Worm (Caenorhabditis elegans) whole organism, L1 larva: Measurements from ENCODE around the gene ntl-2.

Source experiments
- ets-5 ChIP-seq: fragments of 200-800 bp; sonication (Bioruptor generic); IDR thresholded peaks from 2 replicates; pipeline ENCODE4 v1.3.6; 2022; ENCODE audit warnings: missing genetic modification characterization, missing compliant biosample characterization
- lin-39 ChIP-seq: fragments of 150-350 bp; optimal IDR thresholded peaks from 2 replicates; lab custom pipeline; 2014; ENCODE audit warnings: missing biosample characterization, missing genetic modification reagents, missing genetic modification characterization
- nhr-77 ChIP-seq: fragments of 150-350 bp; optimal IDR thresholded peaks from 2 replicates; lab custom pipeline; 2014; ENCODE audit warnings: missing biosample characterization, missing genetic modification characterization
- pax-3 ChIP-seq: fragments of 200-800 bp; sonication (Bioruptor generic); optimal IDR thresholded peaks from 2 replicates; lab custom pipeline; 2018; ENCODE audit warnings: mild to moderate bottlenecking, missing genetic modification characterization, moderate library complexity, missing compliant biosample characterization
- pqm-1 ChIP-seq: sonication (generic microtip); optimal IDR thresholded peaks from 3 replicates; lab custom pipeline; 2017; ENCODE audit warnings: missing biosample characterization, missing genetic modification characterization
- ztf-4 ChIP-seq: fragments of 150-350 bp; optimal IDR thresholded peaks from 2 replicates; lab custom pipeline; 2014; ENCODE audit warnings: missing biosample characterization, missing genetic modification characterization

- TF ChIP-seq pax-3 (tag; lab: Kevin White, UChicago): no peak
- no peak for TF ChIP-seq nhr-77 (tag; lab: Kevin White, UChicago)
- no peak for TF ChIP-seq ets-5 (GFP tag; lab: Robert Waterston, UW)
- TF ChIP-seq lin-39 (tag; lab: Kevin White, UChicago): no peak
- TF ChIP-seq ztf-4 (tag; lab: Kevin White, UChicago): no peak
- no peak for TF ChIP-seq pqm-1
These were observed 34.8 kb downstream of the ntl-2 start for ce11 chrII:4341484-4341883.
